Worm (Caenorhabditis elegans): Measurements from ENCODE around the gene fmo-4.

- TF ChIP-seq flt-1 (GFP tag; IDR thresholded peaks at IDR 0.05) (no peak), tab-1 (GFP tag; IDR thresholded peaks at IDR 0.05) (no peak), med-1 (GFP tag; optimal IDR thresholded peaks at IDR 0.05; ENCODE audit: insufficient read depth) (no peak), T22C8.4 (GFP tag; IDR thresholded peaks at IDR 0.05) (no peak), cog-1 (tag; optimal IDR thresholded peaks at IDR 0.05) (no peak), ref-1 (GFP tag; conservative IDR thresholded peaks at IDR 0.05) (no peak), ztf-29 (GFP tag; IDR thresholded peaks at IDR 0.05) (no peak), ztf-23 (GFP tag; IDR thresholded peaks at IDR 0.05) (no peak)
Measured at ce11 chrV:13556297-13556696, 50.2 kb downstream of the fmo-4 start, which contains the start of gene C56A3.6.
